Worm (Caenorhabditis elegans) whole organism, L4/young adult: Measurements from ENCODE around the gene dkf-2.

Experiments used
- W03F9.2 ChIP-seq: fragments of 150-350 bp; optimal IDR thresholded peaks from 2 replicates; lab custom pipeline; 2014; ENCODE audit warnings: missing biosample characterization, missing genetic modification characterization
- dao-5 ChIP-seq: sonication (generic microtip); optimal IDR thresholded peaks from 2 replicates; lab custom pipeline; 2016; ENCODE audit warnings: missing genotype, missing genetic modification characterization, moderate library complexity, missing compliant biosample characterization
- him-1 ChIP-seq: sonication (generic microtip); optimal IDR thresholded peaks from 2 replicates; lab custom pipeline; 2016; ENCODE audit warnings: missing genotype, missing genetic modification reagents, missing genetic modification characterization, missing compliant biosample characterization

The dkf-2 gene

ce11 chrV:16814541-16815207 is 67.3 kb downstream of the dkf-2 start:
- TF ChIP-seq him-1 (tag; lab: Kevin White, UChicago) (no peak), W03F9.2 (tag; lab: Kevin White, UChicago) (no peak), dao-5 (no peak)

DNA sequence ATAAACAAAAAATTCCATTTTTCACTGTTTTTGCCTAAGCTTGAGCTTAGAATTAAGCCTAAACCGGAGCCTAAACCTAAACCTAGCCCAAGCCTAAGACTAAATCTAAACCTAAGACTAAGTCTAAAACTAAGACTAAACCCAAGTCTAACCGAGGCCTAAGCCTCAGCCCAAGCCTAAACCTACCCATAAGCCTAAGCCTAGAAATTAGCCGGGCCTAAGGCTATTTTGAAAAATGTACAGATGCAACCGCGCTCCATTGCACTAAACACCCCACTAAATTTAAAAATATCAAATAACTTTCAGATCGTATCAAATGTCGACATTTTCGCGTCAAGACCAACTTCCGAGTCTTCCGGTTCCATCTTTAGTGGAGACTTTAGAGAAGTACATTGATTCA is 67.8 kb downstream of the dkf-2 start, which contains the start of gene T20B3.1:
TSS of gene T20B3.1 (plus strand) at position 301 of the 400 bp plus-strand sequence.
- TF ChIP-seq W03F9.2 (tag; lab: Kevin White, UChicago) (no peak), dao-5 (no peak), him-1 (tag; lab: Kevin White, UChicago) (no peak)

ce11 chrV:16816707-16817106 is 69.3 kb downstream of the dkf-2 start:
- no peak for TF ChIP-seq him-1 (tag; lab: Kevin White, UChicago)
- no peak for TF ChIP-seq dao-5
- TF ChIP-seq W03F9.2 (tag; lab: Kevin White, UChicago): no peak

ce11 chrV:16821270-16821737 is 73.9 kb downstream of the dkf-2 start, which contains the start of gene T20B3.14:
Gene T20B3.14, minus strand, starts transcription at chrV:16821320.
- TF ChIP-seq W03F9.2 (tag; lab: Kevin White, UChicago) (no peak), him-1 (tag; lab: Kevin White, UChicago) (no peak), dao-5 (no peak)

DNA sequence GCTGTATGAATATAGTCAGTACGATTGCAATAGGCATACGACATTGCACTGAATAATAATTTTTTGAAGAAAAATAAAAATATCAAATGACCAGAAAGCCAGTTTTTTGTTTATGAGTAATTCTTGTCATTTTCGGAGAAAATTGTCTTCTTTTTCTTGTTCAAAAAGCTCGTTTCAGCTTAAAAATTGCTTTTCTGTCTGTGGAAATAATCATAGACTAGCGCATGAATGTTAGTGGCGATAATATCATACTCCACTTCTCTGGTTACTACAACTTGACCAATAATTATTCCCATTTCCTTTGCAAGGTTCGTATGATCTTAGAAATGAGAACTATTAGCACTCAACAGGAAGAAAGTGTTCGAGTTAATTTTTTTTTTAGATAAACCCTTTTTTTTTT is 80.1 kb downstream of the dkf-2 start, which contains the start of gene srh-216:
TSS of gene srh-216 (minus strand) at position 101 of the 400 bp plus-strand sequence.
- no peak for TF ChIP-seq W03F9.2 (tag; lab: Kevin White, UChicago)
- TF ChIP-seq dao-5: no peak
- TF ChIP-seq him-1 (tag; lab: Kevin White, UChicago): no peak

ce11 chrV:16829396-16829795 is 82.0 kb downstream of the dkf-2 start, which contains the start of gene srh-214:
Gene srh-214, minus strand, starts transcription at chrV:16829755.
- TF ChIP-seq dao-5 (no peak), him-1 (tag; lab: Kevin White, UChicago) (no peak), W03F9.2 (tag; lab: Kevin White, UChicago) (no peak)

DNA sequence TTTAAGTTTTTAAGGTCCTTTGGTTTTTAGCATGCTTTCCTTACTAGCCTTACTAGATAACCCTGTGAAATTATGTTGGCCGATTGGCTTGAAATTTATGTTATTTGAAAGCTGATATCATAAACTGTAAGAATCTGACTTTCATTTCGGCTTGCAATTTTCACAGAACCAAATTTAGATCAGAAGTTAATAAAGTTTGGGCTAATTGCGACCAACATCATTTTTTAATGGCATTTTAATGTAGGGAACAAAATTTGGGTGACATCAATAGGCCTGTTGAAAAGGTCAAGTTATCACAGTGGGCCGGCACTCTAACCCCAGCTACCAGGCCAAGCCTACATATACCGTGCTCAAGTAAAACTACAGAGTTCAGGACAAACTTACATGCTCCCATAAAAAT is 83.9 kb downstream of the dkf-2 start:
- TF ChIP-seq dao-5 (no peak), W03F9.2 (tag; lab: Kevin White, UChicago) (no peak), him-1 (tag; lab: Kevin White, UChicago) (no peak)

DNA sequence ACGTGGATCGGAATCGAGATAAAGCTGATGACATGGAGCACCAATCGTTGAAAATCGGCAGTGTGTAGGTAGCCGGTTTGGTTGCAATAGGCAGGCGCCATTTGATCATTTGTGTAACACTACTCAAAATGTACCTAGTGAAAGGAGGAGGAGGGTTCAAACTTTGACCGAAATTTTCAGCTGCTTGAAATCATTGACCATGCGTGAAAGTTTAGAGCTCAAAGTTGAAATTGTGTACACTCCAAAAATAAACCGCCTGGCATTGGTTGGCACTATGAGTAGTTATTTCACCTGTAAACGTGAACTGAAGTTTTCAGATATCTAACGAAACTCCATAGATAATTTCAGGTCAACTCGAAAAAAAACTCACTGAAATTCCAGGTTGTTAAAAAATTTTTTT is 84.5 kb downstream of the dkf-2 start, which contains the start of gene srh-215:
TSS of gene srh-215 (minus strand) at position 101 of the 400 bp plus-strand sequence.
- no peak for TF ChIP-seq him-1 (tag; lab: Kevin White, UChicago)
- no peak for TF ChIP-seq dao-5
- TF ChIP-seq W03F9.2 (tag; lab: Kevin White, UChicago): no peak

DNA sequence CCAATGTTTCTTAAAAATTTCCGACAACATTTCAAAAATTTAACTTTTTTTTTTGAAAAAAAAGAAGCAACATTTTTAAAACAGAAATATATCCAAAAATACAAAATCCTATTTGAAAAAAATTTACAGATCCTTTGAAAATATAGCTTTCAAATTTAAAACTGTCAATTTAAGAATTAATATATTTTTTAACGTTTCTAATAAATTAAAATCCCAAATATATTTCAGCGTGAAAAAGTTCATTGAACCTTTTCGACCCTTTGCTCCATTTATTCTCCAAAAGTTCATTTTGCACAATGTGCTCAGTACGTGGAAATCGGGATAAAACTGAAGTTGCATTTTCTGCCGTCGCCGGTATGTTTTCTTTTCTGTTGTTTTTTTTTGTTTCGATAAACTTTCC is 85.4 kb downstream of the dkf-2 start, which contains the start of gene phy-3:
TSS of gene phy-3 (plus strand) at position 301 of the 400 bp plus-strand sequence.
- no peak for TF ChIP-seq dao-5
- no peak for TF ChIP-seq W03F9.2 (tag; lab: Kevin White, UChicago)
- no peak for TF ChIP-seq him-1 (tag; lab: Kevin White, UChicago)

- no peak for TF ChIP-seq W03F9.2 (tag; lab: Kevin White, UChicago)
- TF ChIP-seq him-1 (tag; lab: Kevin White, UChicago): no peak
- TF ChIP-seq dao-5: no peak
Measured at ce11 chrV:16833672-16834071, 86.2 kb downstream of the dkf-2 start.

DNA sequence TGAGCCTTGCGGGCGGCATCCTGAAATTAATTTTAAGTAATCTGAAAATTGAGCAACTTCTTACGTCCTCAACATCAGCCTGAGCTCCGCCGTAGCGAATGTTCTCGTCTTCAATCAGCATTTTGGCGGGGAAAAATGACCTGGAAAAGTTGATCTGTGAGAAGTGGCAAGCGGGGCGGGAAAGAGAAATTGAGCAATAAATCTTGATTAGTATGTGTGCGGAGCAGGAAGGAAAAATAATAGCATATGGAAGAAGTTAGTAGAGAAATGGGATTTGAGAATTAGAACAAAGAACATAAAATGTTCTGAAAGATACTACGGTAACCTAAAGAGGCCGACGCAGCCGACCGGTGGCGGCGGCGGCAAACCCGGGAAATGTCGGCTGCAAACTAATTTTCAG is 87.6 kb downstream of the dkf-2 start, which contains the start of gene tni-3:
TSS of gene tni-3 (minus strand) at position 140 of the 400 bp plus-strand sequence.
- TF ChIP-seq him-1 (tag; lab: Kevin White, UChicago) (no peak), dao-5 (no peak), W03F9.2 (tag; lab: Kevin White, UChicago) (no peak)

DNA sequence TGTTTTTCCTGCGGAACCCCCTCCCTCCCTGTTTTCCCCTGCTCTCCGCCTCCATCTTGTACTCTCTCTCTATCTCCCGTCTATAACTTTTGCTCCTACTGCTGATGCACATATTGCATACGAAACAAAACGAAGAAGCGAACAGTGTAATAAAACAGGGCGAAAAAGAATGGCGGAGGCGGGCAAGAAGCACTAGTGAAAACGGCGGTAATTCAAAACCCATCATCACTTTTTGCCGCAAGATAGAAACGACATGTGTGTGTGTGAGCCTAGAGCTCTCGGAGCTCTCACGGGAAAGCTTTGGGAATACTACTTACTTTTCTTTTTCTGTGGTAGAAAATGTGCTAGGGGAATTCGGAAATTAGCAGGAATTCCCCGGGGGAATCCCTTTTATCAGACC is 88.7 kb downstream of the dkf-2 start:
- TF ChIP-seq him-1 (tag; lab: Kevin White, UChicago) (no peak), dao-5 (no peak), W03F9.2 (tag; lab: Kevin White, UChicago) (no peak)
